Worm (Caenorhabditis elegans) whole organism, midembryonic: ENCODE results near the gene W03G1.2.

ENCODE experiments used
- klf-2 ChIP-seq: fragments of 200-800 bp; sonication (Bioruptor generic); conservative IDR thresholded peaks from 2 replicates; pipeline ENCODE4 v1.3.6; 2022; ENCODE audit warnings: missing genetic modification reagents, missing genetic modification characterization, missing compliant biosample characterization
- med-1 ChIP-seq: sonication (generic microtip); optimal IDR thresholded peaks from 2 replicates; lab custom pipeline; 2017; ENCODE audit warnings: missing genetic modification characterization, mild to moderate bottlenecking, missing compliant biosample characterization, antibody characterized with exemption, missing genetic modification reagents; ENCODE audit not compliant: insufficient read depth
- ref-1 ChIP-seq: fragments of 200-800 bp; sonication (Bioruptor generic); conservative IDR thresholded peaks from 2 replicates; pipeline ENCODE4 v1.3.6; 2022; ENCODE audit warnings: missing genetic modification reagents, missing genetic modification characterization, missing compliant biosample characterization

DNA sequence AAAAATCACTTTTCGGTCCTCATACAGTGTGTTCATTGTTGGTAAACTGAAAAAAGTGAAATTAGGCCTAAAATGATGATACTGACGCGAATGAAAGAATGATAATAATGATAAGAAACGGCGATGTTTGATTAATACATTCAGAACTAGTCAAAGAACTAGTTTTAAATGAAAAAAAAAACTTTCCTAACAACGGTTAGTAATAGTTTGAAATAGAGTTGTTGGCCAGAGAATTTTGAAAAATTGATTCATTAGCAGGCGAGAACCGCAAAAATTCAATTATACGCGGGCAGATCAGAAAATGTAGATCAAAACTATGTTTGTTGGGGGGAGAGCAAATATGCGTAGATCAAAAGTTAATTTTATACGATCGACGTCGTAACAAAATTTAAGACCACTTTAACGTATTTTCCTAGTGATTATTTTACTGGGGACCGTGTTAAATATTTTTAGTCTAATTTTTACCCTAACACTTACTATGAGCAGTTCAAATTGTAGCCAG lies 46.4 kb downstream of the W03G1.2 start, which contains the start of gene F56A11.5:
- TF ChIP-seq klf-2 = no peak
- TF ChIP-seq ref-1 (GFP tag; lab: Robert Waterston, UW) = no peak
- TF ChIP-seq med-1 (GFP tag; lab: Kevin White, UChicago) = no peak
